Worm (Caenorhabditis elegans): ENCODE data around the gene F47B10.4.

F47B10.4 gene

DNA sequence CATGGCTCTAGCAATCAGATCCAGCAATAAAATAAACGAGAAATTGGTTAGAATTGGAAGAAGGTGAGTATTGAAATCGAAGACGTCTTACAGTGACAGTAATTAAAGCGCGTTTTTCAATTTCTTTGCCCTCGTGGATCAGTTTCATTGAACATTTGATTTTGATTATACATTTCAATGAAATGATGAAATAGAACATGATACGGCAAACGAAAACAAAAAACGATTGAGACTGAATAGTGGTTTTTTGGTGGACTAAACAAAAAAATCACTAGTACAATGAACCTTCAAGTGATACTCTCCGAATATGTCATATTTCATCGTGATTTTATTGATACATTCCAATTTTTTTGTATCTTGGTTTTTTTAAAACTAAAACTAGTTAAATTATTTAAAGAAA is 5.4 kb downstream of the F47B10.4 start, which contains the start of gene haly-1:
Gene haly-1 (minus strand): TSS at position 101 of the 400 bp plus-strand sequence.
- TF ChIP-seq nhr-76 (tag; optimal IDR thresholded peaks at IDR 0.05) (no peak), lin-39 (tag; optimal IDR thresholded peaks at IDR 0.05) (no peak), jun-1 (tag; optimal IDR thresholded peaks at IDR 0.05) (no peak), elt-3 (tag; optimal IDR thresholded peaks at IDR 0.05) (no peak), ceh-82 (tag; optimal IDR thresholded peaks at IDR 0.05) (no peak), nhr-12 (tag; optimal IDR thresholded peaks at IDR 0.05) (no peak), nhr-23 (tag; optimal IDR thresholded peaks at IDR 0.05) (no peak), egl-27 (tag; optimal IDR thresholded peaks at IDR 0.05) (no peak), egl-5 (tag; optimal IDR thresholded peaks at IDR 0.05) (no peak), nhr-77 (tag; optimal IDR thresholded peaks at IDR 0.05) (no peak), mdl-1 (tag; optimal IDR thresholded peaks at IDR 0.05) (no peak), unc-39 (tag; optimal IDR thresholded peaks at IDR 0.05) (no peak), fos-1 (tag; optimal IDR thresholded peaks at IDR 0.05) (no peak), ztf-4 (tag; optimal IDR thresholded peaks at IDR 0.05) (no peak), pha-4 (tag; optimal IDR thresholded peaks at IDR 0.05) (no peak)

DNA sequence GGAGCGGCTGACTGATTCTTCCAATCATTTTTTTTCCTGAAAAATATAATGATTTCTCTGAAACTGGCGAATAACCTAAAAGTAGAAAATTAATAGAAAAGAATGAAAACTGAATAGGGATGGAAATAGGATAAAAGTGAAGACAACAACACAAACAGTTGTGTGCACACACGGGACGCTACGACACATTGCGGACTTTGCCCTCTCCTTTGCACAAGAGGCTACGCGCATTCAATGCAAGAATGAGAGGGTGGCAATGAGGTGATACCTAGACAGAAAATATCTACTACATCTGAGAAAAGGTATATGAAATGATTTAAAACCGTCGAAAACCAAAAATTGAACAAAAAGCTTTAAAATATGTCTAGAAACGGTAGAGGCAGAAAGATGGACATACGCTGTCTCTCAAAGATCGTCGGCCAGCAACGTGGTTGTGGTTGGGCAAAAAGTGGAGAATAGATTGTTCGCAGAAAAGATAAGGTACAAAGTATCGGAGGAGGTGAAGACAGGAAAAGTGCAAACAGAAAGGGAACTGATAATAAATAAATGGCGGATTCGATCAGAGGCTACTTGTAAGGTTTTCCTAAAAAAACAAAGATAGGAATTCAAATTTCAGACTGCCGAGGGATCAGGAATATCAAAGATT is 9.1 kb downstream of the F47B10.4 start, which contains the start of gene suca-1:
Gene suca-1 (minus strand): TSS at position 36 of the 646 bp plus-strand sequence.
- TF ChIP-seq nhr-25 (tag; optimal IDR thresholded peaks at IDR 0.05), result peak; percentile 67
- TF ChIP-seq lin-15B (tag; optimal IDR thresholded peaks at IDR 0.05), result no peak
- TF ChIP-seq snpc-4 (tag; optimal IDR thresholded peaks at IDR 0.05), result peak; percentile 4
- TF ChIP-seq elt-2 (tag; optimal IDR thresholded peaks at IDR 0.05), result peak; percentile 68
- peak; percentile 44 for TF ChIP-seq nhr-23 (tag; optimal IDR thresholded peaks at IDR 0.05)
- no peak for TF ChIP-seq ceh-16 (tag; optimal IDR thresholded peaks at IDR 0.05)
- no peak for TF ChIP-seq nhr-67 (tag; optimal IDR thresholded peaks at IDR 0.05)
- TF ChIP-seq hmg-11 (tag; optimal IDR thresholded peaks at IDR 0.05), result peak; percentile 39
- TF ChIP-seq ZK546.5 (tag; optimal IDR thresholded peaks at IDR 0.05), result no peak
- peak; percentile 11 for TF ChIP-seq nhr-43 (tag; optimal IDR thresholded peaks at IDR 0.05; ENCODE audit: poor library complexity, severe bottlenecking)
- no peak for TF ChIP-seq nfya-1 (tag; optimal IDR thresholded peaks at IDR 0.05; ENCODE audit: insufficient read depth)
- TF ChIP-seq egl-27 (tag; optimal IDR thresholded peaks at IDR 0.05), result no peak
- TF ChIP-seq ceh-28 (tag; optimal IDR thresholded peaks at IDR 0.05), result no peak
- no peak for TF ChIP-seq unc-39 (tag; optimal IDR thresholded peaks at IDR 0.05)
- TF ChIP-seq tbx-2 (tag; optimal IDR thresholded peaks at IDR 0.05), result no peak
- no peak for TF ChIP-seq eor-1 (tag; optimal IDR thresholded peaks at IDR 0.05)
- peak; percentile 36 for TF ChIP-seq egl-5 (tag; optimal IDR thresholded peaks at IDR 0.05)
- no peak for TF ChIP-seq pha-4 (tag; optimal IDR thresholded peaks at IDR 0.05)
- TF ChIP-seq daf-12 (tag; optimal IDR thresholded peaks at IDR 0.05), result no peak

DNA sequence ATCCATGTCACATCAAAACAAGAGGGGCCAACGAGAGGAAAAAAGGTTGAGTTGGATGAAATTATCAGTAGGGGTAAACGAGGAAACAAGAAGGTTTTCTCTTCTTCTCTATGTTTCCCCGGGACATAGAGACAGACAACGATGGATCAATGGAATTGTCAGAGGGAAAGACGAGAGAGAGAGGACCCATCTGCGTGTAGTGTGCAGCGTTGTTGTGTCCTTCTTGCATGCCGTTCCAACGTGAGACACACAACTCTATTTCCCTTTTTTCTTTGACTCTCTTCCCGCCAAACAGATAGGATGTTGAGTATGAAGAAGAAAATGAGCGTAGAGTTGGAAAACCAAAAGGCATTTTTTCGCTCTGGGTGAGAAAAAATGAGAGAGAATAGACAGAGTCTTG is 9.9 kb downstream of the F47B10.4 start:
- TF ChIP-seq elt-3 (tag; optimal IDR thresholded peaks at IDR 0.05) (no peak), pqm-1 (tag; optimal IDR thresholded peaks at IDR 0.05) (no peak), lsy-12 (tag; optimal IDR thresholded peaks at IDR 0.05) (peak; percentile 11), zag-1 (tag; optimal IDR thresholded peaks at IDR 0.05) (no peak), aly-2 (tag; optimal IDR thresholded peaks at IDR 0.05) (no peak), hmg-11 (tag; optimal IDR thresholded peaks at IDR 0.05) (peak; percentile 11), elt-2 (tag; optimal IDR thresholded peaks at IDR 0.05) (no peak), lin-15B (tag; optimal IDR thresholded peaks at IDR 0.05) (peak; percentile 33), skn-1 (tag; optimal IDR thresholded peaks at IDR 0.05) (no peak), ceh-28 (tag; optimal IDR thresholded peaks at IDR 0.05) (peak; percentile 6), nhr-76 (tag; optimal IDR thresholded peaks at IDR 0.05) (no peak), R02D3.7 (tag; optimal IDR thresholded peaks at IDR 0.05) (no peak), nhr-43 (tag; optimal IDR thresholded peaks at IDR 0.05; ENCODE audit: poor library complexity, severe bottlenecking) (peak; percentile 6), egl-5 (tag; optimal IDR thresholded peaks at IDR 0.05) (peak; percentile 81), ceh-9 (tag; optimal IDR thresholded peaks at IDR 0.05) (no peak), ztf-4 (tag; optimal IDR thresholded peaks at IDR 0.05) (no peak), nfya-1 (tag; optimal IDR thresholded peaks at IDR 0.05; ENCODE audit: insufficient read depth) (peak; percentile 66), jun-1 (tag; optimal IDR thresholded peaks at IDR 0.05) (no peak), ZK546.5 (tag; optimal IDR thresholded peaks at IDR 0.05) (no peak), mdl-1 (tag; optimal IDR thresholded peaks at IDR 0.05) (peak; percentile 39), lin-39 (tag; optimal IDR thresholded peaks at IDR 0.05) (peak; percentile 64), nhr-11 (tag; optimal IDR thresholded peaks at IDR 0.05) (no peak), nhr-23 (tag; optimal IDR thresholded peaks at IDR 0.05) (no peak), snpc-4 (tag; optimal IDR thresholded peaks at IDR 0.05) (peak; percentile 28), fkh-2 (tag; optimal IDR thresholded peaks at IDR 0.05) (peak; percentile 40), elt-1 (tag; optimal IDR thresholded peaks at IDR 0.05) (no peak), fkh-10 (GFP tag; optimal IDR thresholded peaks at IDR 0.05) (peak; percentile 48), pha-4 (tag; optimal IDR thresholded peaks at IDR 0.05) (peak; percentile 23), ceh-82 (tag; optimal IDR thresholded peaks at IDR 0.05) (no peak)
